Worm (Caenorhabditis elegans) whole organism, L4 larva: ENCODE data around the gene apc-2.

Source experiments
- F26F4.8 ChIP-seq: fragments of 200-800 bp; sonication (Bioruptor generic); conservative IDR thresholded peaks from 2 replicates; pipeline ENCODE4 v1.3.6; 2022; ENCODE audit warnings: missing genetic modification characterization, missing compliant biosample characterization
- F37D6.2 ChIP-seq: sonication (generic microtip); optimal IDR thresholded peaks from 2 replicates; lab custom pipeline; 2016; ENCODE audit warnings: mild to moderate bottlenecking, missing genetic modification characterization, missing compliant biosample characterization
- F44E2.7 ChIP-seq: fragments of 200-800 bp; sonication (Bioruptor generic); IDR thresholded peaks from 2 replicates; pipeline ENCODE4 v2.1.2; 2022; ENCODE audit warnings: missing genetic modification characterization, missing compliant biosample characterization
- F49E8.2 ChIP-seq: sonication (generic microtip); optimal IDR thresholded peaks from 2 replicates; lab custom pipeline; 2016; ENCODE audit warnings: missing compliant biosample characterization, mild to moderate bottlenecking, missing genetic modification characterization, borderline replicate concordance
- R02D3.7 ChIP-seq: fragments of 150-350 bp; sonication (generic microtip); optimal IDR thresholded peaks from 3 replicates; lab custom pipeline; 2014; ENCODE audit warnings: missing biosample characterization, missing genetic modification characterization
- T20F7.1 ChIP-seq: fragments of 200-800 bp; sonication (Bioruptor generic); optimal IDR thresholded peaks from 2 replicates; lab custom pipeline; 2018; ENCODE audit warnings: mild to moderate bottlenecking, missing genetic modification characterization, missing compliant biosample characterization
- T26A8.4 ChIP-seq: fragments of 200-800 bp; sonication (Bioruptor generic); IDR thresholded peaks from 2 replicates; pipeline ENCODE4 v1.3.6; 2022; ENCODE audit warnings: missing genetic modification characterization, missing compliant biosample characterization
- Y105C5A.15 ChIP-seq: fragments of 200-800 bp; sonication (Bioruptor generic); IDR thresholded peaks from 2 replicates; pipeline ENCODE4 v1.3.6; 2022; ENCODE audit warnings: missing genetic modification characterization, missing compliant biosample characterization
- Y75B8A.6 ChIP-seq: fragments of 200-800 bp; sonication (Bioruptor generic); IDR thresholded peaks from 2 replicates; pipeline ENCODE4 v1.3.6; 2022; ENCODE audit warnings: missing genetic modification reagents, missing genetic modification characterization, missing compliant biosample characterization
- ZK337.2 ChIP-seq: fragments of 200-800 bp; sonication (Bioruptor generic); IDR thresholded peaks from 2 replicates; pipeline ENCODE4 v1.3.6; 2022; ENCODE audit warnings: missing genetic modification reagents, missing genetic modification characterization, missing compliant biosample characterization
- ZK546.5 ChIP-seq, 2 experiments: sonication (generic microtip); optimal IDR thresholded peaks; 2 replicates each; lab custom pipeline; 2017; ENCODE audit warnings: missing biosample characterization in 2 of 2, missing genetic modification characterization in 2 of 2
- aha-1 ChIP-seq: fragments of 150-350 bp; peaks from one replicate; lab custom pipeline; 2014; ENCODE audit warnings: missing biosample characterization, missing genetic modification characterization
- aly-2 ChIP-seq: sonication (generic microtip); optimal IDR thresholded peaks from 2 replicates; lab custom pipeline; 2018; ENCODE audit warnings: missing biosample characterization, missing genetic modification characterization
- ama-1 ChIP-seq: fragments of 150-350 bp; optimal IDR thresholded peaks from 2 replicates; lab custom pipeline; 2014; ENCODE audit warnings: inconsistent platforms, mixed read lengths
- attf-4 ChIP-seq: sonication (generic microtip); optimal IDR thresholded peaks from 3 replicates; lab custom pipeline; 2017; ENCODE audit warnings: missing biosample characterization, missing genetic modification characterization
- ceh-20 ChIP-seq: fragments of 200-800 bp; sonication (Bioruptor generic); IDR thresholded peaks from 2 replicates; pipeline ENCODE4 v1.3.6; 2022; ENCODE audit warnings: missing genetic modification reagents, missing genetic modification characterization, missing compliant biosample characterization
- ceh-28 ChIP-seq: fragments of 150-350 bp; optimal IDR thresholded peaks from 2 replicates; lab custom pipeline; 2014; ENCODE audit warnings: missing biosample characterization, missing genetic modification reagents, missing genetic modification characterization
- ceh-32 ChIP-seq: sonication (generic microtip); optimal IDR thresholded peaks from 2 replicates; lab custom pipeline; 2016; ENCODE audit warnings: mild to moderate bottlenecking, missing genetic modification characterization, missing compliant biosample characterization; ENCODE audit not compliant: poor library complexity
- ceh-44 ChIP-seq: fragments of 200-800 bp; sonication (Bioruptor generic); IDR thresholded peaks from 2 replicates; pipeline ENCODE4 v1.3.6; 2022; ENCODE audit warnings: missing genetic modification reagents, missing genetic modification characterization, missing compliant biosample characterization
- ceh-82 ChIP-seq: sonication (generic microtip); optimal IDR thresholded peaks from 2 replicates; lab custom pipeline; 2017; ENCODE audit warnings: missing biosample characterization, missing genetic modification characterization
- cey-2 ChIP-seq: sonication (generic microtip); optimal IDR thresholded peaks from 3 replicates; lab custom pipeline; 2017; ENCODE audit warnings: missing genetic modification characterization, mild to moderate bottlenecking, missing compliant biosample characterization, antibody characterized with exemption, borderline replicate concordance; ENCODE audit not compliant: insufficient read depth
- daf-16 ChIP-seq, 3 experiments: sonication (generic microtip); optimal IDR thresholded peaks; 2 replicates each; lab custom pipeline; 2016 to 2017; ENCODE audit warnings: missing genetic modification characterization in 3 of 3, missing genetic modification reagents in 3 of 3, mild to moderate bottlenecking in 2 of 3, missing compliant biosample characterization in 2 of 3, missing biosample characterization in 1 of 3, moderate library complexity in 1 of 3
- daf-19 ChIP-seq: fragments of 200-800 bp; sonication (Bioruptor generic); conservative IDR thresholded peaks from 2 replicates; pipeline ENCODE4 v1.3.6; 2022; ENCODE audit warnings: missing genetic modification characterization, missing compliant biosample characterization
- dmd-9 ChIP-seq: fragments of 200-800 bp; sonication (Bioruptor generic); IDR thresholded peaks from 2 replicates; pipeline ENCODE4 v1.3.6; 2022; ENCODE audit warnings: missing genetic modification reagents, missing genetic modification characterization, missing compliant biosample characterization
- duxl-1 ChIP-seq: sonication (generic microtip); optimal IDR thresholded peaks from 2 replicates; lab custom pipeline; 2016; ENCODE audit warnings: mild to moderate bottlenecking, missing genetic modification characterization, moderate library complexity, missing compliant biosample characterization; ENCODE audit not compliant: poor library complexity
- dve-1 ChIP-seq: sonication (generic microtip); optimal IDR thresholded peaks from 2 replicates; lab custom pipeline; 2017; ENCODE audit warnings: antibody characterized with exemption, mild to moderate bottlenecking, missing genetic modification characterization, missing compliant biosample characterization; ENCODE audit not compliant: insufficient read depth
- egl-43 ChIP-seq: fragments of 200-800 bp; sonication (Bioruptor generic); IDR thresholded peaks from 2 replicates; pipeline ENCODE4 v1.3.6; 2022; ENCODE audit warnings: missing genetic modification reagents, missing genetic modification characterization, missing compliant biosample characterization
- hif-1 ChIP-seq, 2 experiments: sonication (generic microtip); optimal IDR thresholded peaks; 2 replicates each; lab custom pipeline; 2016 to 2017; ENCODE audit warnings: missing compliant biosample characterization in 2 of 2, missing genetic modification characterization in 2 of 2, missing genetic modification reagents in 2 of 2, missing genotype in 2 of 2, mild to moderate bottlenecking in 1 of 2
- hlh-11 ChIP-seq: fragments of 200-800 bp; sonication (Bioruptor generic); optimal IDR thresholded peaks from 2 replicates; lab custom pipeline; 2018; ENCODE audit warnings: mild to moderate bottlenecking, missing genetic modification characterization, missing compliant biosample characterization
- hlh-30 ChIP-seq: sonication (generic microtip); optimal IDR thresholded peaks from 2 replicates; lab custom pipeline; 2017; ENCODE audit warnings: antibody characterized with exemption, mild to moderate bottlenecking, missing genetic modification characterization, missing compliant biosample characterization; ENCODE audit not compliant: insufficient read depth
- hmg-1.1 ChIP-seq: fragments of 200-800 bp; sonication (Bioruptor generic); IDR thresholded peaks from 2 replicates; pipeline ENCODE4 v1.3.6; 2022; ENCODE audit warnings: missing genetic modification reagents, missing genetic modification characterization, missing compliant biosample characterization
- lin-15B ChIP-seq: fragments of 150-350 bp; sonication (generic microtip); optimal IDR thresholded peaks from 3 replicates; lab custom pipeline; 2014; ENCODE audit warnings: missing biosample characterization, missing genetic modification characterization
- lin-39 ChIP-seq: fragments of 150-350 bp; optimal IDR thresholded peaks from 2 replicates; lab custom pipeline; 2014; ENCODE audit warnings: missing biosample characterization, missing genetic modification reagents, missing genetic modification characterization
- lir-3 ChIP-seq: sonication (generic microtip); optimal IDR thresholded peaks from 2 replicates; lab custom pipeline; 2016; ENCODE audit warnings: mild to moderate bottlenecking, missing genetic modification characterization, missing compliant biosample characterization
- lsy-2 ChIP-seq, 2 experiments: fragments of 150-350 bp in 1 of 2; sonication (generic microtip) in 1 of 2; optimal IDR thresholded peaks; 2 replicates each; lab custom pipeline; 2014 to 2017; ENCODE audit warnings: missing biosample characterization in 2 of 2, missing genetic modification characterization in 2 of 2
- mdt-29 ChIP-seq: fragments of 200-800 bp; sonication (Bioruptor generic); IDR thresholded peaks from 2 replicates; pipeline ENCODE4 v1.3.6; 2022; ENCODE audit warnings: missing genetic modification reagents, missing genetic modification characterization, missing compliant biosample characterization
- mep-1 ChIP-seq: fragments of 150-350 bp; sonication (generic microtip); optimal IDR thresholded peaks from 3 replicates; lab custom pipeline; 2014; ENCODE audit warnings: missing biosample characterization, missing genetic modification characterization
- nhr-102 ChIP-seq: sonication (generic microtip); optimal IDR thresholded peaks from 2 replicates; lab custom pipeline; 2016; ENCODE audit warnings: mild to moderate bottlenecking, missing genetic modification characterization, moderate library complexity, missing compliant biosample characterization
- nhr-111 ChIP-seq: fragments of 200-800 bp; sonication (Bioruptor generic); optimal IDR thresholded peaks from 2 replicates; lab custom pipeline; 2018; ENCODE audit warnings: mild to moderate bottlenecking, missing genetic modification characterization, missing compliant biosample characterization
- nhr-237 ChIP-seq: sonication (generic microtip); optimal IDR thresholded peaks from 2 replicates; lab custom pipeline; 2017; ENCODE audit warnings: missing biosample characterization, missing genetic modification characterization
- nhr-41 ChIP-seq: fragments of 200-800 bp; sonication (Bioruptor generic); IDR thresholded peaks from 2 replicates; pipeline ENCODE4 v1.3.6; 2022; ENCODE audit warnings: missing genetic modification reagents, missing genetic modification characterization, missing compliant biosample characterization
- nhr-42 ChIP-seq: fragments of 200-800 bp; sonication (Bioruptor generic); IDR thresholded peaks from 2 replicates; pipeline ENCODE4 v1.3.6; 2022; ENCODE audit warnings: missing genetic modification characterization, missing compliant biosample characterization
- nhr-6 ChIP-seq: fragments of 150-350 bp; optimal IDR thresholded peaks from 2 replicates; lab custom pipeline; 2014; ENCODE audit warnings: missing biosample characterization, missing genetic modification characterization
- nhr-76 ChIP-seq: fragments of 150-350 bp; optimal IDR thresholded peaks from 2 replicates; lab custom pipeline; 2014; ENCODE audit warnings: missing biosample characterization, missing genetic modification characterization
- pha-4 ChIP-seq, 2 experiments: fragments of 150-350 bp in 1 of 2; fragments of 200-800 bp in 1 of 2; sonication (Bioruptor generic) in 1 of 2; IDR thresholded peaks in 1 of 2; optimal IDR thresholded peaks in 1 of 2; 2 replicates each; pipeline versions ENCODE4 v1.3.6 to Lab custom; 2014 to 2022; ENCODE audit warnings: missing genetic modification characterization in 2 of 2, missing genetic modification reagents in 2 of 2, missing biosample characterization in 1 of 2, missing compliant biosample characterization in 1 of 2
- php-3 ChIP-seq: fragments of 200-800 bp; sonication (Bioruptor generic); IDR thresholded peaks from 2 replicates; pipeline ENCODE4 v1.3.6; 2022; ENCODE audit warnings: missing genetic modification reagents, missing genetic modification characterization, missing compliant biosample characterization
- sdz-12 ChIP-seq: fragments of 200-800 bp; sonication (Bioruptor generic); optimal IDR thresholded peaks from 2 replicates; lab custom pipeline; 2018; ENCODE audit warnings: mild to moderate bottlenecking, missing genetic modification characterization, missing compliant biosample characterization
- tra-1 ChIP-seq: fragments of 200-800 bp; sonication (Bioruptor generic); IDR thresholded peaks from 2 replicates; pipeline ENCODE4 v1.3.6; 2022; ENCODE audit warnings: missing genetic modification reagents, missing genetic modification characterization, missing compliant biosample characterization
- unc-39 ChIP-seq: sonication (generic microtip); optimal IDR thresholded peaks from 2 replicates; lab custom pipeline; 2017; ENCODE audit warnings: missing biosample characterization, missing genetic modification characterization
- zfp-2 ChIP-seq: sonication (generic microtip); optimal IDR thresholded peaks from 2 replicates; lab custom pipeline; 2016; ENCODE audit warnings: mild to moderate bottlenecking, missing genetic modification characterization, missing compliant biosample characterization
- zip-11 ChIP-seq: fragments of 200-800 bp; sonication (Bioruptor generic); IDR thresholded peaks from 2 replicates; pipeline ENCODE4 v1.3.6; 2022; ENCODE audit warnings: missing genetic modification characterization, missing compliant biosample characterization

apc-2 gene

ce11 chrIII:8126978-8127377, 46.5 kb downstream of the apc-2 start:
- TF ChIP-seq ceh-44 (GFP tag; lab: Robert Waterston, UW) (no peak), hlh-11 (tag; lab: Kevin White, UChicago) (peak; percentile 47), ceh-28 (no peak), dve-1 (tag; lab: Kevin White, UChicago) (no peak), unc-39 (tag; lab: Kevin White, UChicago) (no peak), mep-1 (peak; percentile 27), dmd-9 (no peak), ceh-20 (GFP tag; lab: Robert Waterston, UW) (no peak), zip-11 (GFP tag; lab: Robert Waterston, UW) (no peak), hlh-30 (tag; lab: Kevin White, UChicago) (peak; percentile 45), hmg-1.1 (peak; percentile 47), nhr-111 (GFP tag; lab: Kevin White, UChicago) (no peak), tra-1 (GFP tag; lab: Robert Waterston, UW) (no peak), mdt-29 (no peak), nhr-102 (tag; lab: Kevin White, UChicago) (no peak), Y75B8A.6 (GFP tag; lab: Robert Waterston, UW) (no peak), hif-1 (tag; optimal IDR thresholded peaks at IDR 0.05; lab: Kevin White, UChicago) (no peak), cey-2 (tag; lab: Kevin White, UChicago) (no peak), nhr-6 (tag; lab: Kevin White, UChicago) (peak; percentile 14), lin-15B (tag; lab: Kevin White, UChicago) (no peak), duxl-1 (no peak), nhr-76 (no peak), nhr-42 (GFP tag; lab: Robert Waterston, UW) (no peak), F26F4.8 (GFP tag; lab: Robert Waterston, UW) (no peak), nhr-237 (tag; lab: Kevin White, UChicago) (no peak), daf-19 (GFP tag; lab: Robert Waterston, UW) (no peak), php-3 (GFP tag; lab: Robert Waterston, UW) (no peak), daf-16 (GFP tag; optimal IDR thresholded peaks at IDR 0.05; lab: Kevin White, UChicago) (no peak), daf-16 (tag; optimal IDR thresholded peaks at IDR 0.05; lab: Kevin White, UChicago) (no peak), lin-39 (tag; lab: Kevin White, UChicago) (no peak), sdz-12 (GFP tag; lab: Kevin White, UChicago) (no peak), zfp-2 (tag; lab: Kevin White, UChicago) (no peak), nhr-41 (GFP tag; lab: Robert Waterston, UW) (no peak), R02D3.7 (no peak), pha-4 (GFP tag; IDR thresholded peaks at IDR 0.05; lab: Robert Waterston, UW) (no peak), pha-4 (tag; optimal IDR thresholded peaks at IDR 0.05; lab: Kevin White, UChicago) (no peak), ceh-82 (tag; lab: Kevin White, UChicago) (no peak), aly-2 (no peak), attf-4 (tag; lab: Kevin White, UChicago) (no peak), egl-43 (GFP tag; lab: Robert Waterston, UW) (0 out of 2 replicates have a peak, but pooled peaks have one; percentile 36), ceh-32 (tag; lab: Kevin White, UChicago) (no peak), ama-1 (no peak), F49E8.2 (no peak), ZK337.2 (no peak), lsy-2 (tag; optimal IDR thresholded peaks at IDR 0.05; lab: Kevin White, UChicago) (peak in 1 of 2 experiments; percentile 36), T20F7.1 (GFP tag; lab: Kevin White, UChicago) (no peak), F37D6.2 (tag; lab: Kevin White, UChicago) (no peak), T26A8.4 (GFP tag; lab: Robert Waterston, UW) (no peak), aha-1 (tag; lab: Kevin White, UChicago) (peak; percentile 85), Y105C5A.15 (no peak), lir-3 (tag; lab: Kevin White, UChicago) (no peak), F44E2.7 (GFP tag; lab: Robert Waterston, UW) (no peak), ZK546.5 (tag; optimal IDR thresholded peaks at IDR 0.05; lab: Kevin White, UChicago) (no peak)
